Fruit fly (Drosophila melanogaster): ENCODE measurements around the gene CG31220.
A peak's percentile ranks its signal among the peaks of the same experiment; 100 is the strongest.

The CG31220 gene

DNA sequence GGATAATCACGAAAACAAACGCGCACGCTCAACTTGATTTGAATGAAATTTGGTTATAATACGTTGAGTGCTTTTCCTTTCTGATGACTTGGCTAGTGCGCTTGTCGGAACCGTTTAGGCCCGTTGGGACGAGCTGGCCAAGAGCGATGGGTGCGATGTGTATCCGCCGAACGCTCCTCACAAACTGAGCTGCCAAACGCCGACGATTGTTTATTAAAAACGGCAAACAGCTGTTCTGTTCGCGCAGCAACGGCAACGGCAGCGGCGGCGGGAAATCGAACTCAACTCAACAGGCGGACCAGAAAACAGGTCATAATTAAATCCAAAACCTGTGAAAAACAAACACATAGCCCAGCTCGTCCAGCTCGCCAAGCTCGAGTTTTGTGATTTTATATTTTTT is 27.3 kb upstream of the CG31220 start (continued):
- TF ChIP-seq kah (GFP tag; optimal IDR thresholded peaks at IDR 0.05) (no peak), Dfd (GFP tag; optimal IDR thresholded peaks at IDR 0.05) (no peak), Hr3 (GFP tag; optimal IDR thresholded peaks at IDR 0.05) (no peak), nerfin-1 (tag; optimal IDR thresholded peaks at IDR 0.05) (no peak), al (GFP tag; IDR thresholded peaks at IDR 0.05) (no peak), p53 (GFP tag; optimal IDR thresholded peaks at IDR 0.05) (no peak), CG15269 (tag; optimal IDR thresholded peaks at IDR 0.05) (peak; percentile 38), NFAT (GFP tag; IDR thresholded peaks at IDR 0.05) (0 out of 2 replicates have a peak, but pooled peaks have one; percentile 13), ase (GFP tag; IDR thresholded peaks at IDR 0.05) (no peak), CG1602 (GFP tag; optimal IDR thresholded peaks at IDR 0.05) (no peak), Usf (GFP tag; optimal IDR thresholded peaks at IDR 0.05) (no peak), Dip3 (GFP tag; optimal IDR thresholded peaks at IDR 0.05) (no peak), chm (GFP tag; IDR thresholded peaks at IDR 0.05) (no peak), CG6272 (GFP tag; IDR thresholded peaks at IDR 0.05) (no peak), slou (GFP tag; optimal IDR thresholded peaks at IDR 0.05) (no peak), YL-1 (GFP tag; optimal IDR thresholded peaks at IDR 0.05) (no peak), Dad (GFP tag; optimal IDR thresholded peaks at IDR 0.05) (no peak), CG6175 (GFP tag; IDR thresholded peaks at IDR 0.05) (no peak), ro (GFP tag; IDR thresholded peaks at IDR 0.05) (no peak), CG8765 (GFP tag; IDR thresholded peaks at IDR 0.05) (no peak), jigr1 (GFP tag; IDR thresholded peaks at IDR 0.05) (no peak), Adf1 (GFP tag; IDR thresholded peaks at IDR 0.05) (peak; percentile 63; the same call in 1 of the 2 replicates), CG13775 (GFP tag; optimal IDR thresholded peaks at IDR 0.05) (no peak), sc (optimal IDR thresholded peaks at IDR 0.05) (no peak), sc (GFP tag; optimal IDR thresholded peaks at IDR 0.05) (no peak), dpn (GFP tag; optimal IDR thresholded peaks at IDR 0.05) (no peak), MESR4 (GFP tag; optimal IDR thresholded peaks at IDR 0.05) (no peak), CG8359 (GFP tag; optimal IDR thresholded peaks at IDR 0.05; ENCODE audit: borderline replicate concordance) (no peak), CG18599 (GFP tag; optimal IDR thresholded peaks at IDR 0.05) (peak; percentile 2), CG17802 (tag; optimal IDR thresholded peaks at IDR 0.05) (no peak), CG9437 (GFP tag; optimal IDR thresholded peaks at IDR 0.05) (no peak), cad (GFP tag; optimal IDR thresholded peaks at IDR 0.05) (no peak), unpg (GFP tag; optimal IDR thresholded peaks at IDR 0.05) (no peak), Ravus (GFP tag; IDR thresholded peaks at IDR 0.05) (no peak), CG7372 (GFP tag; IDR thresholded peaks at IDR 0.05) (no peak), HLHmδ (GFP tag; optimal IDR thresholded peaks at IDR 0.05) (no peak), so (GFP tag; IDR thresholded peaks at IDR 0.05) (no peak), lov (optimal IDR thresholded peaks at IDR 0.05) (no peak), lov (GFP tag; IDR thresholded peaks at IDR 0.05) (no peak), Meics (GFP tag; optimal IDR thresholded peaks at IDR 0.05) (peak; percentile 37), tin (GFP tag; optimal IDR thresholded peaks at IDR 0.05) (no peak), mam (GFP tag; optimal IDR thresholded peaks at IDR 0.05) (no peak), CG5953 (GFP tag; IDR thresholded peaks at IDR 0.05) (no peak), tio (GFP tag; optimal IDR thresholded peaks at IDR 0.05) (no peak), Gsc (GFP tag; IDR thresholded peaks at IDR 0.05) (no peak), CG42726 (GFP tag; IDR thresholded peaks at IDR 0.05; ENCODE audit: partially characterized antibody) (no peak), phol (tag; optimal IDR thresholded peaks at IDR 0.05) (no peak), CG32772 (GFP tag; IDR thresholded peaks at IDR 0.05) (no peak), pnt (GFP tag; optimal IDR thresholded peaks at IDR 0.05) (no peak), Dip2 (GFP tag; IDR thresholded peaks at IDR 0.05) (no peak), gcm (GFP tag; optimal IDR thresholded peaks at IDR 0.05) (no peak), CG14860 (GFP tag; IDR thresholded peaks at IDR 0.05; ENCODE audit: partially characterized antibody) (no peak), CG1603 (tag; optimal IDR thresholded peaks at IDR 0.05) (no peak)
